Fruit fly (Drosophila melanogaster) whole organism, prepupa: ENCODE data around the gene CG31229.

Experiments
- Blimp-1 ChIP-seq: fragments of 200-800 bp; sonication (Bioruptor generic); optimal IDR thresholded peaks from 3 replicates; lab custom pipeline; 2017; ENCODE audit warnings: missing biosample characterization, missing genetic modification characterization, mild to moderate bottlenecking, moderate library complexity, missing genetic modification reagents
- CG10631 ChIP-seq: fragments of 200-800 bp; sonication (Bioruptor generic); optimal IDR thresholded peaks from 2 replicates; lab custom pipeline; 2016; ENCODE audit warnings: missing biosample characterization, missing genetic modification characterization
- CG10669 ChIP-seq: fragments of 200-800 bp; sonication (Bioruptor generic); optimal IDR thresholded peaks from 3 replicates; lab custom pipeline; 2018; ENCODE audit warnings: missing biosample characterization, mild to moderate bottlenecking, missing genetic modification characterization, moderate library complexity
- CG1621 ChIP-seq: fragments of 200-800 bp; sonication (Bioruptor generic); optimal IDR thresholded peaks from 3 replicates; lab custom pipeline; 2018; ENCODE audit warnings: missing biosample characterization, mild to moderate bottlenecking, missing genetic modification characterization
- CG16779 ChIP-seq: fragments of 200-800 bp; sonication (Bioruptor generic); optimal IDR thresholded peaks from 3 replicates; lab custom pipeline; 2017; ENCODE audit warnings: missing biosample characterization, mild to moderate bottlenecking, missing genetic modification characterization
- CG31627 ChIP-seq: fragments of 200-800 bp; sonication (Bioruptor generic); optimal IDR thresholded peaks from 3 replicates; lab custom pipeline; 2016; ENCODE audit warnings: missing biosample characterization, missing genetic modification characterization
- CG34406 ChIP-seq: fragments of 200-800 bp; sonication (Bioruptor generic); optimal IDR thresholded peaks from 3 replicates; lab custom pipeline; 2016; ENCODE audit warnings: missing biosample characterization, missing genetic modification characterization
- CG4318 ChIP-seq: fragments of 200-800 bp; sonication (Bioruptor generic); optimal IDR thresholded peaks from 3 replicates; lab custom pipeline; 2017; ENCODE audit warnings: missing biosample characterization, mild to moderate bottlenecking, missing genetic modification characterization
- CG6163 ChIP-seq: fragments of 200-800 bp; sonication (Bioruptor generic); IDR thresholded peaks from 3 replicates; pipeline ENCODE4 v1.3.6; 2022; ENCODE audit warnings: missing biosample characterization, missing genetic modification characterization
- CG6276 ChIP-seq: fragments of 200-800 bp; sonication (Bioruptor generic); optimal IDR thresholded peaks from 2 replicates; lab custom pipeline; 2017; ENCODE audit warnings: missing biosample characterization, mild to moderate bottlenecking, missing genetic modification characterization
- CG6792 ChIP-seq: fragments of 200-800 bp; sonication (Bioruptor generic); optimal IDR thresholded peaks from 3 replicates; lab custom pipeline; 2016; ENCODE audit warnings: missing biosample characterization, missing genetic modification characterization
- CG6854 ChIP-seq: fragments of 200-800 bp; sonication (Bioruptor generic); optimal IDR thresholded peaks from 2 replicates; lab custom pipeline; 2017; ENCODE audit warnings: missing biosample characterization, mild to moderate bottlenecking, missing genetic modification characterization
- Ets96B ChIP-seq: fragments of 200-800 bp; optimal IDR thresholded peaks from 2 replicates; lab custom pipeline; 2019; ENCODE audit warnings: missing biosample characterization, mild to moderate bottlenecking, missing genetic modification characterization, moderate library complexity
- Gug ChIP-seq: fragments of 200-800 bp; sonication (Bioruptor generic); IDR thresholded peaks from 2 replicates; pipeline ENCODE4 v1.3.6; 2022; ENCODE audit warnings: missing biosample characterization, missing genetic modification characterization
- Met ChIP-seq: fragments of 200-800 bp; sonication (Bioruptor generic); optimal IDR thresholded peaks from 3 replicates; lab custom pipeline; 2016; ENCODE audit warnings: missing biosample characterization, missing genetic modification characterization
- Sox15 ChIP-seq: fragments of 200-800 bp; sonication (Bioruptor generic); optimal IDR thresholded peaks from 3 replicates; lab custom pipeline; 2016; ENCODE audit warnings: missing biosample characterization, missing genetic modification characterization
- acj6 ChIP-seq: fragments of 200-800 bp; sonication (Bioruptor generic); optimal IDR thresholded peaks from 3 replicates; lab custom pipeline; 2016; ENCODE audit warnings: missing biosample characterization, missing genetic modification characterization
- cyc ChIP-seq: fragments of 200-800 bp; sonication (Bioruptor generic); optimal IDR thresholded peaks from 3 replicates; lab custom pipeline; 2016; ENCODE audit warnings: missing biosample characterization, missing genetic modification characterization
- dac ChIP-seq: fragments of 200-800 bp; sonication (Bioruptor generic); optimal IDR thresholded peaks from 2 replicates; lab custom pipeline; 2017; ENCODE audit warnings: missing biosample characterization, mild to moderate bottlenecking, missing genetic modification characterization
- dsx ChIP-seq: fragments of 200-800 bp; optimal IDR thresholded peaks from 3 replicates; lab custom pipeline; 2019; ENCODE audit warnings: missing biosample characterization, mild to moderate bottlenecking, missing genetic modification characterization, moderate library complexity; ENCODE audit not compliant: poor library complexity, severe bottlenecking
- eg ChIP-seq: fragments of 200-800 bp; sonication (Bioruptor generic); IDR thresholded peaks from 3 replicates; pipeline ENCODE4 v1.3.6; 2022; ENCODE audit warnings: missing biosample characterization, missing genetic modification characterization
- fkh ChIP-seq: fragments of 200-800 bp; sonication (Bioruptor generic); optimal IDR thresholded peaks from 3 replicates; lab custom pipeline; 2017; ENCODE audit warnings: missing biosample characterization, mild to moderate bottlenecking, missing genetic modification characterization, moderate library complexity
- ss ChIP-seq, 2 experiments: fragments of 200-800 bp; sonication (Bioruptor generic); optimal IDR thresholded peaks; 2 replicates in 1 of 2; 3 replicates in 1 of 2; lab custom pipeline; 2017 to 2018; ENCODE audit warnings: mild to moderate bottlenecking in 2 of 2, missing biosample characterization in 2 of 2, missing genetic modification characterization in 2 of 2, moderate library complexity in 1 of 2
- svp ChIP-seq: fragments of 200-800 bp; sonication (Bioruptor generic); peaks from one replicate; lab custom pipeline; 2016; ENCODE audit warnings: missing biosample characterization, missing genetic modification characterization
- topi ChIP-seq: fragments of 200-800 bp; sonication (Bioruptor generic); optimal IDR thresholded peaks from 3 replicates; lab custom pipeline; 2016; ENCODE audit warnings: missing biosample characterization, missing genetic modification characterization

CG31229 gene

dm6 chr3R:18671112-18671729 is 3.6 kb downstream of the CG31229 start, which contains the start of gene CG31230:
TSS of gene CG31230 (plus strand) at chr3R:18671679.
- TF ChIP-seq svp (GFP tag; lab: Kevin White, UChicago) (peak; percentile 46), fkh (peak; percentile 78), eg (GFP tag; lab: Robert Waterston, UW) (no peak)

DNA sequence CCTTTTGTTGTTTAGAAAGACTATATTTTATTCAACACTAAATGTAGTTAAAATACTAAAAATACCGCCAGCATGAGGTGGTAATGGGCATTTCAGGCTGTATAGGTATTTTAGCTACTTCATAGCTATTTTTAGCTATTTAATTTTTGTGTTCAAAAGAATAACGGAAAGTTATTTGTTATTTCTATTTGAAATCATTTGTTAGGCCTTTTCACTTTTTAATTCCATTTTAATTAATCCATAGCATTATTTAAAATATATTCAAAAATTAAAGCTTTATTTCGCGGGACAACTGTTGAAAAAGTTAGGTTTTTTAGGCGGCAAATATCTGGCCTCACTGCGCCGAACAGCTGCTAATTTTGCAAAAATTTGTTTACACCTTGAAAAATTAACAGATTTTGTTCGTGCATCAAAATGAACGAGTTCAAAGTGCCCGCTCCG is 9.9 kb downstream of the CG31229 start, which contains the start of the genes dind and CG7706:
dind (minus strand) TSS at position 40 of the 441 bp plus-strand sequence.
CG7706 (plus strand) TSS at position 319 of the 441 bp plus-strand sequence.
- TF ChIP-seq svp (GFP tag; lab: Kevin White, UChicago) (peak; percentile 81), CG34406 (GFP tag; lab: Kevin White, UChicago) (no peak), CG31627 (GFP tag; lab: Kevin White, UChicago) (peak; percentile 8)
- TF ChIP-seq, all 60 proteins: peak for 2

- TF ChIP-seq CG6163 (GFP tag; lab: Robert Waterston, UW) (no peak), CG6276 (GFP tag; lab: Kevin White, UChicago) (no peak), CG10631 (GFP tag; lab: Kevin White, UChicago) (no peak)
- TF ChIP-seq, all 60 proteins: peak for 0
Observed at dm6 chr3R:18680332-18680731, 12.7 kb downstream of the CG31229 start, which contains the start of the genes CG46318 and ChT. TSS of gene CG46318 (plus strand) at chr3R:18680604. TSS of gene ChT (plus strand) at chr3R:18680604.

DNA sequence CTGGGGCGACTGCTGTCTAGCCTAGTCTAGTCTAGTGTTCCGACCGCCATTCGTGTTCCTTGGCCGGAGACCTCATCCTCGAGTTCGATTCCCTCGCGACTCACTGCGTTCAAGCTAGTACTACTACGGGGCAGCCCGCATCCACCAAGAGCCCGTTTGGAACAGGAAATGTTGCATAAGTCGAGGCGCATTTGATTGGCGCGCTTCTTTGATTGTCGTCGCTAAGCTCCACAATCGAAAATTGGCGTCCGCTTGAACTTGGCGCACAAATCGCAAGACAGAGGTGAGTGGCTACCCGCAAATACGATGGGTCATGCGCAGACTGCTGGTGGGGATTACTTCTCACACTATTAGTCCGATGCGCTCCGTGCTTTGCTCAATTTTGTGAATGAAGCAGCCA is 13.4 kb downstream of the CG31229 start:
- no peak for TF ChIP-seq CG6276 (GFP tag; lab: Kevin White, UChicago)
- TF ChIP-seq, all 60 proteins: peak for 0

- TF ChIP-seq CG6792 (GFP tag; lab: Kevin White, UChicago) (no peak), topi (no peak), Blimp-1 (GFP tag; lab: Kevin White, UChicago) (no peak), ss (GFP tag; optimal IDR thresholded peaks at IDR 0.05; lab: Kevin White, UChicago) (no peak), fkh (no peak), dac (GFP tag; lab: Kevin White, UChicago) (no peak), CG6163 (GFP tag; lab: Robert Waterston, UW) (no peak), cyc (no peak), acj6 (GFP tag; lab: Kevin White, UChicago) (no peak), Sox15 (GFP tag; lab: Kevin White, UChicago) (no peak), Ets96B (tag; lab: Kevin White, UChicago) (no peak), CG34406 (GFP tag; lab: Kevin White, UChicago) (no peak), CG6854 (no peak)
Observed at dm6 chr3R:18692619-18693018, 25.0 kb downstream of the CG31229 start, which contains the start of gene Muc91C. TSS of gene Muc91C (minus strand) at chr3R:18692719.

DNA sequence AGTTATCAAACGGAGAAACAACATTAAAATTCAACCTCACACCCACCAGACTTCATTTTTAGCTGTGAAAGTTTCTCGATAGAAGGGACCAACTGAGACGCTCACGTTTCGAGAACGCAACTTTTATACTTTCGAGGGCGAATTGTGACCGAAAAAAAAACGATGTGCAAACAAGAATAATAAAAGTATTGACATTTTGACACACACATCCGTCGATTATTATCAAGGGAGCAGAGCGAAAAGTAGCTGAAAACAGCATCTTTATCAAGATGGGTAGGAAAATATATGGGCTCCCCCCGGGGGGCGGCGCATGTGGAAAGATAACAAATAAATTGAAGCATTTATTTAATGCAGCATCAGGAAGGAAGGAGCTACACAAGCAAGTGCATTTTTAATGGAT is 26.0 kb downstream of the CG31229 start, which contains the start of gene CG14300:
CG14300 (minus strand) TSS at position 101 of the 400 bp plus-strand sequence.
- TF ChIP-seq CG1621 (tag; lab: Kevin White, UChicago) (no peak), CG6163 (GFP tag; lab: Robert Waterston, UW) (no peak), Gug (GFP tag; lab: Robert Waterston, UW) (no peak), CG4318 (GFP tag; lab: Kevin White, UChicago) (no peak)

dm6 chr3R:18694952-18695351 is 27.3 kb downstream of the CG31229 start, which contains the start of gene CG34282:
TSS of gene CG34282 (plus strand) at chr3R:18695252.
- no peak for TF ChIP-seq CG10669
- no peak for TF ChIP-seq CG16779
- no peak for TF ChIP-seq dsx (GFP tag; lab: Kevin White, UChicago)
- no peak for TF ChIP-seq CG1621 (tag; lab: Kevin White, UChicago)
- TF ChIP-seq Met (GFP tag; lab: Kevin White, UChicago): no peak
- no peak for TF ChIP-seq CG4318 (GFP tag; lab: Kevin White, UChicago)
